Worm (Caenorhabditis elegans) whole organism, young adult: ENCODE data around the gene C28H8.8.

ENCODE experiments used
- C06A6.2 ChIP-seq: fragments of 200-800 bp; sonication (Bioruptor generic); conservative IDR thresholded peaks from 2 replicates; pipeline ENCODE4 v1.3.6; 2022; ENCODE audit warnings: missing genetic modification characterization, missing compliant biosample characterization
- F10E7.11 ChIP-seq: sonication (generic microtip); optimal IDR thresholded peaks from 2 replicates; lab custom pipeline; 2017; ENCODE audit warnings: mild to moderate bottlenecking, missing genetic modification characterization, moderate library complexity, missing compliant biosample characterization
- K12H6.12 ChIP-seq: fragments of 200-800 bp; sonication (Bioruptor generic); optimal IDR thresholded peaks from 2 replicates; lab custom pipeline; 2018; ENCODE audit warnings: mild to moderate bottlenecking, missing genetic modification characterization, missing compliant biosample characterization
- T07F8.4 ChIP-seq: sonication (generic microtip); optimal IDR thresholded peaks from 2 replicates; lab custom pipeline; 2016; ENCODE audit warnings: mild to moderate bottlenecking, missing genetic modification characterization, moderate library complexity, missing compliant biosample characterization
- T26A5.8 ChIP-seq: sonication (generic microtip); optimal IDR thresholded peaks from 2 replicates; lab custom pipeline; 2016; ENCODE audit warnings: missing genetic modification characterization, missing compliant biosample characterization
- Y53F4B.3 ChIP-seq: fragments of 200-800 bp; sonication (Bioruptor generic); IDR thresholded peaks from 2 replicates; pipeline ENCODE4 v1.3.6; 2022; ENCODE audit warnings: missing genetic modification reagents, missing genetic modification characterization, missing compliant biosample characterization
- Y53G8AR.9 ChIP-seq: fragments of 200-800 bp; sonication (Bioruptor generic); conservative IDR thresholded peaks from 2 replicates; pipeline ENCODE4 v1.3.6; 2022; ENCODE audit warnings: missing genetic modification reagents, missing genetic modification characterization, missing compliant biosample characterization
- Y56A3A.18 ChIP-seq: fragments of 200-800 bp; sonication (Bioruptor generic); IDR thresholded peaks from 2 replicates; pipeline ENCODE4 v1.3.6; 2022; ENCODE audit warnings: missing genetic modification reagents, missing genetic modification characterization, missing compliant biosample characterization
- Y67H2A.10 ChIP-seq: fragments of 200-800 bp; sonication (Bioruptor generic); conservative IDR thresholded peaks from 2 replicates; pipeline ENCODE4 v1.3.6; 2022; ENCODE audit warnings: missing genetic modification reagents, missing genetic modification characterization, missing compliant biosample characterization
- Y79H2A.3 ChIP-seq: fragments of 200-800 bp; sonication (Bioruptor generic); conservative IDR thresholded peaks from 2 replicates; pipeline ENCODE4 v1.3.6; 2022; ENCODE audit warnings: missing genetic modification reagents, missing genetic modification characterization, missing compliant biosample characterization
- ZK185.1 ChIP-seq: sonication (generic microtip); optimal IDR thresholded peaks from 2 replicates; lab custom pipeline; 2016; ENCODE audit warnings: mild to moderate bottlenecking, missing genetic modification characterization, missing compliant biosample characterization; ENCODE audit not compliant: poor library complexity, severe bottlenecking
- aptf-2 ChIP-seq: fragments of 200-800 bp; sonication (Bioruptor generic); conservative IDR thresholded peaks from 2 replicates; pipeline ENCODE4 v1.3.6; 2022; ENCODE audit warnings: missing genetic modification reagents, missing genetic modification characterization, missing compliant biosample characterization
- bed-1 ChIP-seq: fragments of 200-800 bp; sonication (Bioruptor generic); IDR thresholded peaks from 2 replicates; pipeline ENCODE4 v1.3.6; 2022; ENCODE audit warnings: missing genetic modification reagents, missing genetic modification characterization, missing compliant biosample characterization
- bed-2 ChIP-seq: fragments of 200-800 bp; sonication (Bioruptor generic); IDR thresholded peaks from 2 replicates; pipeline ENCODE4 v1.3.6; 2022; ENCODE audit warnings: missing genetic modification reagents, missing genetic modification characterization, missing compliant biosample characterization
- cebp-1 ChIP-seq, 2 experiments: fragments of 200-800 bp in 1 of 2; sonication (Bioruptor generic) in 1 of 2; sonication (generic microtip) in 1 of 2; IDR thresholded peaks in 1 of 2; optimal IDR thresholded peaks in 1 of 2; 2 replicates each; pipeline versions ENCODE4 v1.3.6 to Lab custom; 2017 to 2022; ENCODE audit warnings: missing compliant biosample characterization in 2 of 2, missing genetic modification characterization in 2 of 2, mild to moderate bottlenecking in 1 of 2, missing genetic modification reagents in 1 of 2, moderate library complexity in 1 of 2
- cebp-2 ChIP-seq: fragments of 200-800 bp; sonication (Bioruptor generic); IDR thresholded peaks from 2 replicates; pipeline ENCODE4 v1.3.6; 2022; ENCODE audit warnings: missing genetic modification characterization, missing compliant biosample characterization
- ceh-79 ChIP-seq: sonication (generic microtip); optimal IDR thresholded peaks from 2 replicates; lab custom pipeline; 2017; ENCODE audit warnings: mild to moderate bottlenecking, missing genetic modification characterization, missing compliant biosample characterization
- chd-7 ChIP-seq: sonication (generic microtip); optimal IDR thresholded peaks from 2 replicates; lab custom pipeline; 2016; ENCODE audit warnings: mild to moderate bottlenecking, missing genetic modification characterization, moderate library complexity, missing compliant biosample characterization
- dox-1 ChIP-seq: fragments of 200-800 bp; sonication (Bioruptor generic); IDR thresholded peaks from 2 replicates; pipeline ENCODE4 v1.3.6; 2022; ENCODE audit warnings: missing genetic modification reagents, missing genetic modification characterization, missing compliant biosample characterization
- dpl-1 ChIP-seq: fragments of 150-350 bp; optimal IDR thresholded peaks from 2 replicates; lab custom pipeline; 2014; ENCODE audit warnings: missing biosample characterization, missing genetic modification reagents, missing genetic modification characterization
- egl-18 ChIP-seq: fragments of 200-800 bp; sonication (Bioruptor generic); IDR thresholded peaks from 2 replicates; pipeline ENCODE4 v1.3.6; 2022; ENCODE audit warnings: missing genetic modification reagents, missing genetic modification characterization, missing compliant biosample characterization
- egl-44 ChIP-seq: fragments of 200-800 bp; sonication (Bioruptor generic); IDR thresholded peaks from 2 replicates; pipeline ENCODE4 v1.3.6; 2022; ENCODE audit warnings: missing genetic modification reagents, missing genetic modification characterization, missing compliant biosample characterization
- egrh-3 ChIP-seq: fragments of 200-800 bp; sonication (Bioruptor generic); IDR thresholded peaks from 2 replicates; pipeline ENCODE4 v1.3.6; 2022; ENCODE audit warnings: missing genetic modification reagents, missing genetic modification characterization, missing compliant biosample characterization
- him-1 ChIP-seq: sonication (generic microtip); optimal IDR thresholded peaks from 2 replicates; lab custom pipeline; 2016; ENCODE audit warnings: missing genotype, missing genetic modification reagents, missing genetic modification characterization, missing compliant biosample characterization
- hmg-20 ChIP-seq: fragments of 200-800 bp; sonication (Bioruptor generic); IDR thresholded peaks from 2 replicates; pipeline ENCODE4 v1.3.6; 2022; ENCODE audit warnings: missing genetic modification reagents, missing genetic modification characterization, missing compliant biosample characterization
- let-526 ChIP-seq: fragments of 200-800 bp; sonication (Bioruptor generic); IDR thresholded peaks from 2 replicates; pipeline ENCODE4 v1.3.6; 2022; ENCODE audit warnings: missing genetic modification reagents, missing genetic modification characterization, missing compliant biosample characterization
- lin-35 ChIP-seq, 3 experiments: fragments of 150-350 bp in 2 of 3; sonication (generic microtip) in 1 of 3; optimal IDR thresholded peaks; 2 replicates each; lab custom pipeline; 2014 to 2018; ENCODE audit warnings: missing biosample characterization in 3 of 3, missing genetic modification characterization in 3 of 3, missing genetic modification reagents in 3 of 3
- lin-40 ChIP-seq: sonication (generic microtip); optimal IDR thresholded peaks from 2 replicates; lab custom pipeline; 2016; ENCODE audit warnings: missing genetic modification characterization, mild to moderate bottlenecking, missing compliant biosample characterization, missing genotype, missing genetic modification reagents
- lsl-1 ChIP-seq: fragments of 200-800 bp; sonication (Bioruptor generic); optimal IDR thresholded peaks from 2 replicates; lab custom pipeline; 2018; ENCODE audit warnings: mild to moderate bottlenecking, missing genetic modification characterization, moderate library complexity, missing compliant biosample characterization
- madf-10 ChIP-seq: sonication (generic microtip); optimal IDR thresholded peaks from 2 replicates; lab custom pipeline; 2016; ENCODE audit warnings: mild to moderate bottlenecking, missing genetic modification characterization, missing compliant biosample characterization
- madf-3 ChIP-seq: fragments of 200-800 bp; sonication (Bioruptor generic); IDR thresholded peaks from 2 replicates; pipeline ENCODE4 v1.3.6; 2022; ENCODE audit warnings: missing genetic modification reagents, missing genetic modification characterization, missing compliant biosample characterization
- mcd-1 ChIP-seq: fragments of 200-800 bp; sonication (Bioruptor generic); IDR thresholded peaks from 2 replicates; pipeline ENCODE4 v1.3.6; 2022; ENCODE audit warnings: missing genetic modification reagents, missing genetic modification characterization, missing compliant biosample characterization
- mes-4 ChIP-seq: sonication (generic microtip); optimal IDR thresholded peaks from 2 replicates; lab custom pipeline; 2016; ENCODE audit warnings: missing genotype, missing genetic modification characterization, missing compliant biosample characterization
- mxl-1 ChIP-seq: sonication (generic microtip); optimal IDR thresholded peaks from 2 replicates; lab custom pipeline; 2016; ENCODE audit warnings: missing genetic modification characterization, missing compliant biosample characterization
- nfya-2 ChIP-seq: fragments of 200-800 bp; sonication (Bioruptor generic); IDR thresholded peaks from 2 replicates; pipeline ENCODE4 v1.3.6; 2022; ENCODE audit warnings: missing genetic modification reagents, missing genetic modification characterization, missing compliant biosample characterization
- nhr-120 ChIP-seq: fragments of 200-800 bp; sonication (Bioruptor generic); IDR thresholded peaks from 2 replicates; pipeline ENCODE4 v1.3.6; 2022; ENCODE audit warnings: missing genetic modification characterization, missing compliant biosample characterization
- nhr-90 ChIP-seq: sonication (generic microtip); optimal IDR thresholded peaks from 2 replicates; lab custom pipeline; 2016; ENCODE audit warnings: missing genotype, mild to moderate bottlenecking, missing genetic modification characterization, missing compliant biosample characterization
- pha-4 ChIP-seq: fragments of 150-350 bp; sonication (generic microtip); optimal IDR thresholded peaks from 2 replicates; lab custom pipeline; 2014; ENCODE audit warnings: missing biosample characterization, missing genetic modification reagents, missing genetic modification characterization
- rec-8 ChIP-seq, 2 experiments: sonication (generic microtip); optimal IDR thresholded peaks; 2 replicates each; lab custom pipeline; 2016; ENCODE audit warnings: mild to moderate bottlenecking in 2 of 2, missing genetic modification characterization in 2 of 2, missing genetic modification reagents in 2 of 2, missing genotype in 2 of 2, missing biosample characterization in 1 of 2, missing compliant biosample characterization in 1 of 2, moderate library complexity in 1 of 2
- rpc-1 ChIP-seq, 2 experiments: fragments of 150-350 bp in 1 of 2; sonication (generic microtip) in 1 of 2; optimal IDR thresholded peaks; 2 replicates each; lab custom pipeline; 2014 to 2018; ENCODE audit warnings: missing biosample characterization in 1 of 2, missing genetic modification characterization in 1 of 2, missing genetic modification reagents in 1 of 2, missing genotype in 1 of 2
- sdz-38 ChIP-seq: sonication (generic microtip); optimal IDR thresholded peaks from 2 replicates; lab custom pipeline; 2016; ENCODE audit warnings: missing genotype, missing genetic modification characterization, missing compliant biosample characterization
- sea-2 ChIP-seq: fragments of 200-800 bp; sonication (Bioruptor generic); IDR thresholded peaks from 2 replicates; pipeline ENCODE4 v1.3.6; 2022; ENCODE audit warnings: missing genetic modification characterization, missing compliant biosample characterization
- snpc-4 ChIP-seq, 5 experiments: fragments of 150-350 bp in 1 of 5; sonication (generic microtip) in 4 of 5; optimal IDR thresholded peaks; 2 replicates each; lab custom pipeline; 2014 to 2018; ENCODE audit warnings: missing genetic modification characterization in 5 of 5, missing biosample characterization in 3 of 5, antibody characterized with exemption in 2 of 5, mild to moderate bottlenecking in 2 of 5, missing compliant biosample characterization in 2 of 5, missing genotype in 2 of 5, moderate library complexity in 2 of 5, missing genetic modification reagents in 1 of 5
- somi-1 ChIP-seq: fragments of 200-800 bp; sonication (Bioruptor generic); optimal IDR thresholded peaks from 2 replicates; lab custom pipeline; 2018; ENCODE audit warnings: mild to moderate bottlenecking, missing genetic modification characterization, missing compliant biosample characterization
- sptf-2 ChIP-seq: fragments of 200-800 bp; sonication (Bioruptor generic); optimal IDR thresholded peaks from 2 replicates; lab custom pipeline; 2018; ENCODE audit warnings: mild to moderate bottlenecking, missing genetic modification characterization, missing compliant biosample characterization
- ztf-18 ChIP-seq: sonication (generic microtip); optimal IDR thresholded peaks from 2 replicates; lab custom pipeline; 2016; ENCODE audit warnings: missing genotype, mild to moderate bottlenecking, missing genetic modification characterization, missing compliant biosample characterization
- ztf-26 ChIP-seq: sonication (generic microtip); optimal IDR thresholded peaks from 2 replicates; lab custom pipeline; 2017; ENCODE audit warnings: missing genetic modification characterization, missing compliant biosample characterization
- ztf-3 ChIP-seq: fragments of 200-800 bp; sonication (Bioruptor generic); optimal IDR thresholded peaks from 2 replicates; lab custom pipeline; 2018; ENCODE audit warnings: mild to moderate bottlenecking, missing genetic modification characterization, missing compliant biosample characterization

Gene C28H8.8

DNA sequence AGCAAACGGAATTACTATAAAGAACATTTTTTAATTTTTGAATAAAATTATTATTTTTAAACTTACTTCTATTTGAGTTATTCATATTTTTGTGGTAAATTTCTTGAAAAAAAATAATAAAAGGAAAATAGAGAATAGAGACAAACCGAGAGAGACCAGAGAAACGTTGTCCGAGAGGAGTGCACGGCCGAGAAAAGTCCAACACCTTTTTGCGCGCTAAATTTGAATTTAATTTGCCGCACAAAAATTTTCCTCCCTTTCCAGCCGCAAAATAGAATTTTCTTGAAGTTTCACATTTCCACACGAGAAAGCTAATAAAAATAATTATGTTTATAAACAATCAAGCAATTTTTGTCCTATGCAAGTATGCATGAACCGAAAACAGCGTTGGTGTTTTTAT is 16.8 kb downstream of the C28H8.8 start, which contains the start of the genes F01F1.11 and F01F1.3:
F01F1.11 (minus strand) TSS at position 118 of the 400 bp plus-strand sequence.
F01F1.3 (plus strand) TSS at position 179 of the 400 bp plus-strand sequence.
- TF ChIP-seq pha-4 (tag; lab: Kevin White, UChicago) (no peak), nhr-120 (GFP tag; lab: Robert Waterston, UW) (no peak), snpc-4 (GFP tag; optimal IDR thresholded peaks at IDR 0.05; lab: Kevin White, UChicago) (no peak), snpc-4 (tag; optimal IDR thresholded peaks at IDR 0.05; lab: Kevin White, UChicago) (peak in 2 of 4 experiments; percentile 13 to 17), ztf-26 (no peak), egl-18 (GFP tag; lab: Robert Waterston, UW) (no peak), somi-1 (GFP tag; lab: Kevin White, UChicago) (no peak), C06A6.2 (no peak), nfya-2 (GFP tag; lab: Robert Waterston, UW) (no peak), T07F8.4 (no peak), let-526 (GFP tag; lab: Robert Waterston, UW) (peak; percentile 65; the same call in 1 of the 2 replicates), T26A5.8 (tag; lab: Kevin White, UChicago) (no peak), Y79H2A.3 (GFP tag; lab: Robert Waterston, UW) (no peak), him-1 (tag; lab: Kevin White, UChicago) (peak; percentile 31), cebp-2 (GFP tag; lab: Robert Waterston, UW) (no peak), Y56A3A.18 (GFP tag; lab: Robert Waterston, UW) (no peak), egrh-3 (GFP tag; lab: Robert Waterston, UW) (no peak), lsl-1 (GFP tag; lab: Kevin White, UChicago) (peak; percentile 61), madf-10 (tag; lab: Kevin White, UChicago) (peak; percentile 40), aptf-2 (GFP tag; lab: Robert Waterston, UW) (0 out of 2 replicates have a peak, but pooled peaks have one; percentile 52), lin-35 (GFP tag; optimal IDR thresholded peaks at IDR 0.05; lab: Kevin White, UChicago) (peak in 2 of 3 experiments; percentile 56 to 93), madf-3 (GFP tag; lab: Robert Waterston, UW) (no peak), chd-7 (tag; lab: Kevin White, UChicago) (no peak), mxl-1 (tag; lab: Kevin White, UChicago) (no peak), Y53F4B.3 (GFP tag; lab: Robert Waterston, UW) (no peak), mcd-1 (GFP tag; lab: Robert Waterston, UW) (peak; percentile 77), mes-4 (tag; lab: Kevin White, UChicago) (no peak), ceh-79 (tag; lab: Kevin White, UChicago) (no peak), hmg-20 (no peak), ztf-18 (tag; lab: Kevin White, UChicago) (peak; percentile 10), sptf-2 (GFP tag; lab: Kevin White, UChicago) (no peak), rec-8 (tag; optimal IDR thresholded peaks at IDR 0.05; lab: Kevin White, UChicago) (peak; percentile 23 to 31), Y53G8AR.9 (GFP tag; lab: Robert Waterston, UW) (no peak), sdz-38 (no peak), F10E7.11 (tag; lab: Kevin White, UChicago) (no peak), egl-44 (GFP tag; lab: Robert Waterston, UW) (no peak), bed-2 (GFP tag; lab: Robert Waterston, UW) (peak; percentile 77; the same call in 1 of the 2 replicates), lin-40 (tag; lab: Kevin White, UChicago) (peak; percentile 59), rpc-1 (optimal IDR thresholded peaks at IDR 0.05; lab: Kevin White, UChicago) (no peak), rpc-1 (tag; optimal IDR thresholded peaks at IDR 0.05; lab: Kevin White, UChicago) (no peak), sea-2 (GFP tag; lab: Robert Waterston, UW) (no peak), nhr-90 (tag; lab: Kevin White, UChicago) (no peak), dox-1 (GFP tag; lab: Robert Waterston, UW) (peak; percentile 64; the same call in 1 of the 2 replicates), K12H6.12 (tag; lab: Kevin White, UChicago) (no peak), Y67H2A.10 (GFP tag; lab: Robert Waterston, UW) (no peak), cebp-1 (GFP tag; IDR thresholded peaks at IDR 0.05; lab: Robert Waterston, UW) (no peak), cebp-1 (tag; optimal IDR thresholded peaks at IDR 0.05; lab: Kevin White, UChicago) (peak; percentile 37), bed-1 (GFP tag; lab: Robert Waterston, UW) (no peak), ZK185.1 (tag; lab: Kevin White, UChicago) (peak; percentile 78), ztf-3 (GFP tag; lab: Kevin White, UChicago) (no peak), dpl-1 (GFP tag; lab: Kevin White, UChicago) (peak; percentile 81)
